Fruit fly (Drosophila melanogaster) whole organism, embryonic: ENCODE results near the gene CheB38b.
A peak's percentile ranks its signal among the peaks of the same experiment; 100 is the strongest.

Experiments used
- BEAF-32 ChIP-seq: fragments of 200-800 bp; sonication (Bioruptor generic); optimal IDR thresholded peaks from 3 replicates; lab custom pipeline; 2017; ENCODE audit warnings: missing biosample characterization, missing genetic modification characterization, mild to moderate bottlenecking, moderate library complexity, missing genetic modification reagents
- CG10979 ChIP-seq: fragments of 200-800 bp; sonication (Bioruptor generic); optimal IDR thresholded peaks from 2 replicates; lab custom pipeline; 2018; ENCODE audit warnings: missing biosample characterization, mild to moderate bottlenecking, missing genetic modification characterization, moderate library complexity
- CG12391 ChIP-seq: fragments of 200-800 bp; sonication (Bioruptor generic); optimal IDR thresholded peaks from 3 replicates; lab custom pipeline; 2018; ENCODE audit warnings: missing biosample characterization, mild to moderate bottlenecking, missing genetic modification characterization, moderate library complexity
- CG14050 ChIP-seq: fragments of 200-800 bp; sonication (Bioruptor generic); IDR thresholded peaks from 3 replicates; pipeline ENCODE4 v1.3.6; 2022; ENCODE audit warnings: missing biosample characterization, missing genetic modification characterization
- CG1603 ChIP-seq: fragments of 200-800 bp; sonication (Bioruptor generic); optimal IDR thresholded peaks from 2 replicates; lab custom pipeline; 2019; ENCODE audit warnings: missing biosample characterization, mild to moderate bottlenecking, missing genetic modification characterization, moderate library complexity
- CG17361 ChIP-seq: fragments of 200-800 bp; sonication (Bioruptor generic); IDR thresholded peaks from 3 replicates; pipeline ENCODE4 v1.3.6; 2022; ENCODE audit warnings: missing biosample characterization, missing genetic modification characterization
- CG17612 ChIP-seq: fragments of 200-800 bp; sonication (Bioruptor generic); IDR thresholded peaks from 2 replicates; pipeline ENCODE4 v1.3.6; 2022; ENCODE audit warnings: missing biosample characterization, missing genetic modification characterization
- CG18011 ChIP-seq: fragments of 200-800 bp; sonication (Bioruptor generic); optimal IDR thresholded peaks from 2 replicates; lab custom pipeline; 2017; ENCODE audit warnings: missing biosample characterization, missing genetic modification characterization, mild to moderate bottlenecking, moderate library complexity, missing genotype
- CG18262 ChIP-seq: fragments of 200-800 bp; optimal IDR thresholded peaks from 3 replicates; lab custom pipeline; 2019; ENCODE audit warnings: missing biosample characterization, mild to moderate bottlenecking, missing genetic modification characterization, moderate library complexity
- CG2202 ChIP-seq: fragments of 200-800 bp; sonication (Bioruptor generic); optimal IDR thresholded peaks from 2 replicates; lab custom pipeline; 2018; ENCODE audit warnings: missing biosample characterization, mild to moderate bottlenecking, missing genetic modification characterization
- CG31365 ChIP-seq: fragments of 200-800 bp; sonication (Bioruptor generic); optimal IDR thresholded peaks from 2 replicates; lab custom pipeline; 2018; ENCODE audit warnings: missing biosample characterization, mild to moderate bottlenecking, missing genetic modification characterization
- CG31388 ChIP-seq: fragments of 200-800 bp; sonication (Bioruptor generic); optimal IDR thresholded peaks from 2 replicates; lab custom pipeline; 2016; ENCODE audit warnings: missing biosample characterization, missing genetic modification characterization
- CG34224 ChIP-seq: fragments of 200-800 bp; sonication (Bioruptor generic); IDR thresholded peaks from 3 replicates; pipeline ENCODE4 v1.3.6; 2022; ENCODE audit warnings: missing biosample characterization, missing genetic modification characterization; ENCODE audit not compliant: partially characterized antibody
- CG4328 ChIP-seq: fragments of 200-800 bp; sonication (Bioruptor generic); optimal IDR thresholded peaks from 3 replicates; lab custom pipeline; 2017; ENCODE audit warnings: missing biosample characterization, missing genetic modification reagents, missing genetic modification characterization
- CG43689 ChIP-seq: fragments of 200-800 bp; sonication (Bioruptor generic); IDR thresholded peaks from 2 replicates; pipeline ENCODE4 v1.3.6; 2022; ENCODE audit warnings: missing biosample characterization, missing genetic modification characterization
- CG4617 ChIP-seq: fragments of 200-800 bp; sonication (Bioruptor generic); optimal IDR thresholded peaks from 3 replicates; lab custom pipeline; 2016; ENCODE audit warnings: missing biosample characterization, missing genetic modification characterization, borderline replicate concordance
- CG7786 ChIP-seq: fragments of 200-800 bp; sonication (Bioruptor generic); optimal IDR thresholded peaks from 2 replicates; lab custom pipeline; 2016; ENCODE audit warnings: missing biosample characterization, missing genetic modification characterization
- Chrac-16 ChIP-seq: fragments of 200-800 bp; sonication (Bioruptor generic); optimal IDR thresholded peaks from 3 replicates; lab custom pipeline; 2016; ENCODE audit warnings: missing biosample characterization, missing genetic modification characterization
- Dip2 ChIP-seq: fragments of 200-800 bp; sonication (Bioruptor generic); IDR thresholded peaks from 2 replicates; pipeline ENCODE4 v1.3.6; 2022; ENCODE audit warnings: missing biosample characterization, missing genetic modification characterization
- Dip3 ChIP-seq: fragments of 200-800 bp; sonication (Bioruptor generic); optimal IDR thresholded peaks from 3 replicates; lab custom pipeline; 2016; ENCODE audit warnings: missing biosample characterization, missing genetic modification characterization
- Dll ChIP-seq: fragments of 200-800 bp; sonication (Bioruptor generic); IDR thresholded peaks from 4 replicates; pipeline ENCODE4 v1.3.6; 2022; ENCODE audit warnings: missing biosample characterization, missing genetic modification characterization; ENCODE audit not compliant: partially characterized antibody
- Doc2 ChIP-seq: fragments of 200-800 bp; sonication (Bioruptor generic); IDR thresholded peaks from 2 replicates; pipeline ENCODE4 v1.3.6; 2022; ENCODE audit warnings: missing biosample characterization, missing genetic modification characterization
- E2f1 ChIP-seq: fragments of 200-800 bp; sonication (Bioruptor generic); IDR thresholded peaks from 2 replicates; pipeline ENCODE4 v1.3.6; 2022; ENCODE audit warnings: missing biosample characterization, missing genetic modification characterization
- GATAe ChIP-seq: fragments of 200-800 bp; sonication (Bioruptor generic); conservative IDR thresholded peaks from 2 replicates; pipeline ENCODE4 v1.3.6; 2022; ENCODE audit warnings: missing biosample characterization, missing genetic modification characterization
- Jarid2 ChIP-seq: fragments of 200-800 bp; sonication (Bioruptor generic); optimal IDR thresholded peaks from 3 replicates; lab custom pipeline; 2017; ENCODE audit warnings: mild to moderate bottlenecking, missing biosample characterization, missing genetic modification reagents, missing genetic modification characterization
- Mrtf ChIP-seq: fragments of 200-800 bp; sonication (Bioruptor generic); IDR thresholded peaks from 3 replicates; pipeline ENCODE4 v1.3.6; 2022; ENCODE audit warnings: missing biosample characterization, missing genetic modification characterization
- NC2α ChIP-seq: fragments of 200-800 bp; sonication (Bioruptor generic); optimal IDR thresholded peaks from 2 replicates; lab custom pipeline; 2016; ENCODE audit warnings: missing biosample characterization, missing genetic modification characterization
- Pdp1 ChIP-seq, 2 experiments: fragments of 200-800 bp; sonication (Bioruptor generic); optimal IDR thresholded peaks; 3 replicates each; lab custom pipeline; 2016; ENCODE audit warnings: missing biosample characterization in 2 of 2, missing genetic modification characterization in 2 of 2, mild to moderate bottlenecking in 1 of 2, moderate library complexity in 1 of 2
- TFAM ChIP-seq: fragments of 200-800 bp; sonication (Bioruptor generic); optimal IDR thresholded peaks from 2 replicates; lab custom pipeline; 2017; ENCODE audit warnings: missing biosample characterization, missing genetic modification characterization, inconsistent platforms
- Tbp ChIP-seq: fragments of >200 bp; optimal IDR thresholded peaks from 2 replicates; lab custom pipeline; 2018; ENCODE audit warnings: missing biosample characterization, missing genetic modification characterization
- al ChIP-seq: fragments of 200-800 bp; sonication (Bioruptor generic); IDR thresholded peaks from 2 replicates; pipeline ENCODE4 v1.3.6; 2022; ENCODE audit warnings: missing biosample characterization, missing genetic modification characterization
- ato ChIP-seq: fragments of 200-800 bp; sonication (Bioruptor generic); IDR thresholded peaks from 2 replicates; pipeline ENCODE4 v1.3.6; 2022; ENCODE audit warnings: missing biosample characterization, missing genetic modification characterization; ENCODE audit not compliant: partially characterized antibody
- chn ChIP-seq: fragments of 200-800 bp; sonication (Bioruptor generic); optimal IDR thresholded peaks from 2 replicates; lab custom pipeline; 2016; ENCODE audit warnings: missing biosample characterization, missing genetic modification characterization
- corto ChIP-seq: fragments of 200-800 bp; sonication (Bioruptor generic); optimal IDR thresholded peaks from 2 replicates; lab custom pipeline; 2016; ENCODE audit warnings: missing biosample characterization, mild to moderate bottlenecking, missing genetic modification characterization, moderate library complexity
- crol ChIP-seq: fragments of 200-800 bp; sonication (Bioruptor generic); IDR thresholded peaks from 2 replicates; pipeline ENCODE4 v1.3.6; 2022; ENCODE audit warnings: missing biosample characterization, missing genetic modification characterization
- dm ChIP-seq: fragments of 200-800 bp; sonication (Bioruptor generic); optimal IDR thresholded peaks from 3 replicates; lab custom pipeline; 2016; ENCODE audit warnings: missing biosample characterization, missing genetic modification characterization
- en ChIP-seq: fragments of 200-800 bp; sonication (Bioruptor generic); optimal IDR thresholded peaks from 2 replicates; lab custom pipeline; 2016; ENCODE audit warnings: missing biosample characterization, missing genetic modification characterization
- fd102C ChIP-seq: fragments of 200-800 bp; sonication (Bioruptor generic); optimal IDR thresholded peaks from 2 replicates; lab custom pipeline; 2018; ENCODE audit warnings: missing biosample characterization, mild to moderate bottlenecking, missing genetic modification characterization, moderate library complexity
- hth ChIP-seq: fragments of >200 bp; optimal IDR thresholded peaks from 2 replicates; lab custom pipeline; 2017; ENCODE audit warnings: inconsistent platforms
- lilli ChIP-seq: fragments of 200-800 bp; sonication (Bioruptor generic); optimal IDR thresholded peaks from 3 replicates; lab custom pipeline; 2016; ENCODE audit warnings: missing biosample characterization, missing genetic modification characterization
- lmd ChIP-seq: fragments of 200-800 bp; sonication (Bioruptor generic); IDR thresholded peaks from 2 replicates; pipeline ENCODE4 v1.3.6; 2022; ENCODE audit warnings: missing biosample characterization, missing genetic modification characterization
- mirr ChIP-seq: fragments of 200-800 bp; sonication (Bioruptor generic); optimal IDR thresholded peaks from 3 replicates; lab custom pipeline; 2018; ENCODE audit warnings: missing biosample characterization, mild to moderate bottlenecking, missing genetic modification characterization
- odd ChIP-seq: fragments of 200-800 bp; sonication (Bioruptor generic); optimal IDR thresholded peaks from 2 replicates; lab custom pipeline; 2017; ENCODE audit warnings: missing biosample characterization, mild to moderate bottlenecking, missing genetic modification characterization
- otp ChIP-seq: fragments of 200-800 bp; sonication (Bioruptor generic); IDR thresholded peaks from 3 replicates; pipeline ENCODE4, ENCODE4 v1.3.6; 2022; ENCODE audit warnings: missing biosample characterization, missing genetic modification characterization
- run ChIP-seq: fragments of 200-800 bp; sonication (Bioruptor generic); optimal IDR thresholded peaks from 3 replicates; lab custom pipeline; 2018; ENCODE audit warnings: missing biosample characterization, mild to moderate bottlenecking, missing genetic modification characterization
- sc ChIP-seq, 3 experiments: fragments of >200 bp in 2 of 3; fragments of 200-800 bp in 1 of 3; sonication (Bioruptor generic) in 1 of 3; optimal IDR thresholded peaks; 2 replicates in 2 of 3; 3 replicates in 1 of 3; lab custom pipeline; 2017; ENCODE audit warnings: mild to moderate bottlenecking in 1 of 3, missing biosample characterization in 1 of 3, missing genetic modification characterization in 1 of 3, missing genetic modification reagents in 1 of 3
- tgo ChIP-seq: fragments of 200-800 bp; sonication (Bioruptor generic); IDR thresholded peaks from 3 replicates; pipeline ENCODE4 v1.3.6; 2022; ENCODE audit warnings: missing biosample characterization, missing genetic modification characterization
- vfl ChIP-seq: fragments of 200-800 bp; sonication (Bioruptor generic); optimal IDR thresholded peaks from 2 replicates; lab custom pipeline; 2016; ENCODE audit warnings: missing biosample characterization, missing genetic modification characterization
- zf30C ChIP-seq: fragments of 200-800 bp; sonication (Bioruptor generic); optimal IDR thresholded peaks from 3 replicates; lab custom pipeline; 2018; ENCODE audit warnings: missing biosample characterization, mild to moderate bottlenecking, missing genetic modification characterization

Gene CheB38b

DNA sequence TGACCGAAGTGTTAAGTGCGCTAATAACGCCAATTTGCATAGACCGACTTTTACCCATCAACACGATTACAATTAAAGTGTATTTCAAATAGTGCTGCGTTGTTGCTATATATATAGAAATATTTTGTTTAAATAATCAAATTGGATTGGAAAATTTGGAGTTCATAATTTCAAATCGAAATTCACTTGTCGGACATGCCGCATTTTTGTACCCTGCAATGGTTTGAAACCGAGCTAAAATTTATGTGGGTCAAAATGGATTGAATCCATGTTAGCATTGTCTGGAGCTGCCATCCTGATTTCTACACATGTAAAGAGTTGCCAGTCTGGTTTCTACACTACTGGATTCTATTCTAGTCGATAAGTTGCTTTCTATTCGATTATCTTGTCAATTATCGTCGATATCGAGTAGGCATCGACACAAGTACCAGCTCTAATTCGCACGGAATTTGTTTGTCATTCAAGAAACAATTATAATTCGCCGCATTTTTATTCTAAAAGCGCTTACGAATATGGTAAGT is 29.7 kb downstream of the CheB38b start, which contains the start of gene Pomp (continued):
- TF ChIP-seq dm (GFP tag; lab: Kevin White, UChicago) (no peak), run (tag; lab: Kevin White, UChicago) (peak; percentile 77), chn (GFP tag; lab: Kevin White, UChicago) (peak; percentile 70), corto (GFP tag; lab: Kevin White, UChicago) (peak; percentile 80), hth (no peak), CG14050 (GFP tag; lab: Robert Waterston, UW) (peak; percentile 84), CG18011 (peak; percentile 61), lilli (GFP tag; lab: Kevin White, UChicago) (peak; percentile 87), al (GFP tag; lab: Robert Waterston, UW) (peak; percentile 78), Dll (GFP tag; lab: Robert Waterston, UW) (peak; percentile 70; the same call in 3 of the 4 replicates), Mrtf (GFP tag; lab: Robert Waterston, UW) (peak; percentile 69; the same call in 2 of the 3 replicates), fd102C (GFP tag; lab: Kevin White, UChicago) (no peak), zf30C (GFP tag; lab: Kevin White, UChicago) (peak; percentile 0), vfl (GFP tag; lab: Kevin White, UChicago) (peak; percentile 74), Pdp1 (GFP tag; optimal IDR thresholded peaks at IDR 0.05; lab: Kevin White, UChicago) (peak; percentile 58 to 64), Doc2 (GFP tag; lab: Robert Waterston, UW) (no peak; the same call in 1 of the 2 replicates), lmd (peak; percentile 90), Dip3 (GFP tag; lab: Kevin White, UChicago) (peak; percentile 62), crol (GFP tag; lab: Robert Waterston, UW) (peak; percentile 35; the same call in 1 of the 2 replicates), en (peak; percentile 9), sc (optimal IDR thresholded peaks at IDR 0.05; lab: Kevin White, UChicago) (no peak), sc (GFP tag; optimal IDR thresholded peaks at IDR 0.05; lab: Kevin White, UChicago) (peak; percentile 35), Chrac-16 (GFP tag; lab: Kevin White, UChicago) (peak; percentile 79), CG10979 (tag; lab: Kevin White, UChicago) (peak; percentile 84), CG1603 (peak; percentile 87), CG34224 (GFP tag; lab: Robert Waterston, UW) (peak; percentile 72), E2f1 (GFP tag; lab: Robert Waterston, UW) (peak; percentile 91), NC2α (no peak), GATAe (GFP tag; lab: Robert Waterston, UW) (peak; percentile 42; the same call in 1 of the 2 replicates), Dip2 (GFP tag; lab: Robert Waterston, UW) (peak; percentile 37; the same call in 1 of the 2 replicates), tgo (peak; percentile 90), TFAM (peak; percentile 41), CG12391 (tag; lab: Kevin White, UChicago) (peak; percentile 88), CG31365 (tag; lab: Kevin White, UChicago) (peak; percentile 59), CG7786 (GFP tag; lab: Kevin White, UChicago) (peak; percentile 57), Jarid2 (GFP tag; lab: Kevin White, UChicago) (peak; percentile 69), BEAF-32 (GFP tag; lab: Kevin White, UChicago) (peak; percentile 60), CG2202 (tag; lab: Kevin White, UChicago) (peak; percentile 61), odd (GFP tag; lab: Kevin White, UChicago) (peak; percentile 3), CG4617 (GFP tag; lab: Kevin White, UChicago) (peak; percentile 60), otp (GFP tag; lab: Robert Waterston, UW) (peak; percentile 86), CG31388 (GFP tag; lab: Kevin White, UChicago) (no peak), CG17361 (GFP tag; lab: Robert Waterston, UW) (peak; percentile 90), CG43689 (GFP tag; lab: Robert Waterston, UW) (0 out of 2 replicates have a peak, but pooled peaks have one; percentile 18), CG4328 (GFP tag; lab: Kevin White, UChicago) (peak; percentile 6), CG18262 (tag; lab: Kevin White, UChicago) (peak; percentile 90), mirr (GFP tag; lab: Kevin White, UChicago) (peak; percentile 25), CG17612 (GFP tag; lab: Robert Waterston, UW) (peak; percentile 77), ato (GFP tag; lab: Robert Waterston, UW) (peak; percentile 37; the same call in 1 of the 2 replicates), Tbp (no peak)
